Fruit fly (Drosophila melanogaster): ENCODE measurements around the gene primo-2.
A peak's percentile ranks its signal among the peaks of the same experiment; 100 is the strongest.

Gene primo-2

DNA sequence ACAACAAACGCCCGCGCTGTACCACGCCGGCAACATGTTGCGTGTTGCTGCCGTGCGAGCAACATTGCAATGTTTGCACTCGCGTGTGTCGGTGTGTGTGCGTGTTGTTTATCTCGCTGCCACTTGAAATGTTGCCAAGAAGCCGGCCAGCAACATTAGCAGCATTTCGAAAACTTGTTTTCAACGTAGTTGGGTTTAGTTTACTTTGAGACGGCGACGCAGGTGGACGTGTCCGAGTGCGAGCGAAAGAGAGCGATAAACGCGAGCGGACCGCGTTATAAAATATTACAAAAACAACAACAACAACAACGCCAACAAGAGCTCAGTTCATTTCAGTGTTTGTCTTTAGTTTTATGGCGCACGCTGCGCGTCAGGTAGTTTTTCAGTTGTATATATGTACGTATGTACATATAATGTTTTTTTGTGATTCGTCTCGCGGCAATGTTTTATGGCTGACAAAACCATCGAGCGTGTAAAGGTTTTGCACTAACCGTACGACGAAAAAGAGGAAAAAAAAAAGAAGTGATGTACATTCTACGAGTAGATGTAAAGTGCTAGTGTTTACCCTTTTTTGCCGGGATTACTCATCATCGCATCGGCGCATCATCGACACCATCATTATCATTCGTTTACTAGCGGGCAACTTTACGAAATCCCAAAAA, 3.5 kb upstream of the primo-2 start, which contains the start of gene kmr (continued):
- no peak for TF ChIP-seq CG3995 (GFP tag; optimal IDR thresholded peaks at IDR 0.05)
- TF ChIP-seq CG12236 (GFP tag; optimal IDR thresholded peaks at IDR 0.05) = peak; percentile 1
- TF ChIP-seq CG33557 (GFP tag; optimal IDR thresholded peaks at IDR 0.05) = no peak
- TF ChIP-seq CG8290 (GFP tag; optimal IDR thresholded peaks at IDR 0.05) = no peak
- peak in 1 of 2 experiments; percentile 43 for TF ChIP-seq CG8290 (tag; optimal IDR thresholded peaks at IDR 0.05)
- peak in 1 of 2 experiments; percentile 1 for TF ChIP-seq Hr51 (GFP tag; optimal IDR thresholded peaks at IDR 0.05)
- no peak for TF ChIP-seq Elba2 (GFP tag; optimal IDR thresholded peaks at IDR 0.05)
- TF ChIP-seq dan (GFP tag; IDR thresholded peaks at IDR 0.05) = no peak
- no peak for TF ChIP-seq H2.0 (GFP tag; IDR thresholded peaks at IDR 0.05)
- TF ChIP-seq wor (GFP tag; IDR thresholded peaks at IDR 0.05) = no peak
- 0 out of 3 replicates have a peak, but pooled peaks have one; percentile 24 for TF ChIP-seq mld (GFP tag; IDR thresholded peaks at IDR 0.05; ENCODE audit: partially characterized antibody)
- peak; percentile 64; the same call in 1 of the 3 replicates for TF ChIP-seq CG34422 (GFP tag; IDR thresholded peaks at IDR 0.05)
- TF ChIP-seq rib (GFP tag; IDR thresholded peaks at IDR 0.05) = no peak
- no peak for TF ChIP-seq Ets65A (GFP tag)
- no peak for TF ChIP-seq tin (GFP tag; optimal IDR thresholded peaks at IDR 0.05)
- TF ChIP-seq grn (GFP tag; optimal IDR thresholded peaks at IDR 0.05) = peak; percentile 13
- no peak for TF ChIP-seq Ptx1 (GFP tag; IDR thresholded peaks at IDR 0.05)
- TF ChIP-seq CG9797 (GFP tag; optimal IDR thresholded peaks at IDR 0.05) = peak; percentile 27
- peak; percentile 32 for TF ChIP-seq Hmr (GFP tag; optimal IDR thresholded peaks at IDR 0.05)
- peak; percentile 62 for TF ChIP-seq CrebB (tag; optimal IDR thresholded peaks at IDR 0.05)
- peak in 1 of 2 experiments; percentile 85 for TF ChIP-seq Pdp1 (GFP tag; optimal IDR thresholded peaks at IDR 0.05)
- TF ChIP-seq E2f1 (GFP tag; IDR thresholded peaks at IDR 0.05) = no peak
- peak; percentile 30 for TF ChIP-seq CG6254 (GFP tag; optimal IDR thresholded peaks at IDR 0.05)
- no peak for TF ChIP-seq klu (GFP tag; IDR thresholded peaks at IDR 0.05)
- no peak for TF ChIP-seq CG10321 (GFP tag; IDR thresholded peaks at IDR 0.05)
- TF ChIP-seq CG9215 (GFP tag; IDR thresholded peaks at IDR 0.05) = no peak
- peak; percentile 62 for TF ChIP-seq HHEX (GFP tag; optimal IDR thresholded peaks at IDR 0.05)
- TF ChIP-seq vfl (GFP tag; optimal IDR thresholded peaks at IDR 0.05) = peak; percentile 9
- TF ChIP-seq CG15514 (GFP tag; optimal IDR thresholded peaks at IDR 0.05) = peak; percentile 47
- no peak for TF ChIP-seq CG7786 (GFP tag; optimal IDR thresholded peaks at IDR 0.05)
- no peak for TF ChIP-seq Ssrp (tag; optimal IDR thresholded peaks at IDR 0.05)
- TF ChIP-seq Bdp1 (GFP tag; optimal IDR thresholded peaks at IDR 0.05) = no peak
- no peak for TF ChIP-seq ems (GFP tag; optimal IDR thresholded peaks at IDR 0.05)
- no peak for TF ChIP-seq Hr39 (optimal IDR thresholded peaks at IDR 0.05)
- peak; percentile 9; the same call in 1 of the 2 replicates for TF ChIP-seq Scr (GFP tag; IDR thresholded peaks at IDR 0.05; ENCODE audit: partially characterized antibody)
- no peak for TF ChIP-seq zfh2 (GFP tag; optimal IDR thresholded peaks at IDR 0.05)
- peak; percentile 67 for TF ChIP-seq tap (tag; optimal IDR thresholded peaks at IDR 0.05)
- peak; percentile 58 for TF ChIP-seq Hand (GFP tag; optimal IDR thresholded peaks at IDR 0.05)
- no peak for TF ChIP-seq zen2 (GFP tag; IDR thresholded peaks at IDR 0.05; ENCODE audit: partially characterized antibody)
- peak; percentile 23 for TF ChIP-seq CG2678 (tag; optimal IDR thresholded peaks at IDR 0.05)
- no peak for TF ChIP-seq CG8478 (optimal IDR thresholded peaks at IDR 0.05)
- no peak for TF ChIP-seq Dfd (GFP tag; optimal IDR thresholded peaks at IDR 0.05)
- TF ChIP-seq ash1 (GFP tag; optimal IDR thresholded peaks at IDR 0.05) = no peak
- no peak for TF ChIP-seq gcm (GFP tag; optimal IDR thresholded peaks at IDR 0.05)
- TF ChIP-seq CG14667 (GFP tag; IDR thresholded peaks at IDR 0.05) = no peak
- TF ChIP-seq oc (tag; optimal IDR thresholded peaks at IDR 0.05) = peak; percentile 12
- no peak for TF ChIP-seq Sry-δ (GFP tag; optimal IDR thresholded peaks at IDR 0.05)
- peak; percentile 53 for TF ChIP-seq cwo (GFP tag; optimal IDR thresholded peaks at IDR 0.05)
- peak; percentile 28 for TF ChIP-seq lilli (GFP tag; optimal IDR thresholded peaks at IDR 0.05)
- peak; percentile 9 for TF ChIP-seq Camta (GFP tag; optimal IDR thresholded peaks at IDR 0.05)
- peak; percentile 64 for TF ChIP-seq CG17568 (GFP tag; optimal IDR thresholded peaks at IDR 0.05)

Measured in whole organism, embryonic.